Fruit fly (Drosophila melanogaster): Measurements from ENCODE around the gene vnd.
A peak's percentile ranks its signal among the peaks of the same experiment; 100 is the strongest.
"Not testable (repeated sequence)": the region's sequence is repeated elsewhere in the genome, so short reads cannot be mapped to it uniquely, and the experiment has no call there.

vnd gene

DNA sequence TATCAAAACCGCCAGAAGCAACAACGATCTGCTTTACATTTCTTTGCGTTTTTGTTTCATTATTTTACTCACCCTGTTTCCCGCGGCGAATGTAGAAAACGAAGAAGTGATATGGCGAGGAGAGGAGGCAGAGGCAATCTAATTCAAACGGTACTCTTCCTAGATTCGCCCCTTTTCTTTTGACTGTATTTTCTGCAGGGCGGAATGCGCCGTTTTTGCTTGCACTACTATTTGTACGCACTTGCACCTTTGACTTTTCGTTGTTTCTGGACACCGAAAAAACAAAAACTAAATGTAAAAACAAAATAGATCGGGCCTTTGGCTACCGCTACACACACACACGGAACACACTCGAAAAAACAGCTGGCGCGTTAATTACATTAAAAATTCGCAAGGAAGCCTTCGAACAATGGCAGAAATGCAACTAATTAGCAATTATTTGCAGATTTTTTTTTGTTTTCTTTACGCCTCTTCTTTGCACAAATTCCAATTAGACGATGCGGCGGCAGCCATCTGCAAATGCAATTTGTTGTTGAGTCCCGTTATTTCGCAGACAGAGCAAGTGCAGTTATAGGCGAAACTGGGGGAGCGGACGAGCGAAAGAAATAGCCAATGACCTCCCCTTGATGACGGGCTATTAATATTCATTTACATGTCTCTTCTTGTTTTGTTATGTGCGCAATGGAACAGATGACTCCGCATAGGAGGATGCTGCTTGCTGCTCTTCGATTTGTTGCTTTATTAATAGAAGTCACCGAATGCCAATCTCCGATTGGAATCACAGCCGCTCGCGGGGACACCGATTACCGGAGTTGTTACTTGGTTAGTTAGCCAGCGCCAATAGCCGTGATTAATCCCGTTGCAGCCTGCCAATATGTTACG, 37.5 kb downstream of the vnd start:
- TF ChIP-seq CTCF (optimal IDR thresholded peaks at IDR 0.05) (no peak), CG8478 (optimal IDR thresholded peaks at IDR 0.05) (no peak)

DNA sequence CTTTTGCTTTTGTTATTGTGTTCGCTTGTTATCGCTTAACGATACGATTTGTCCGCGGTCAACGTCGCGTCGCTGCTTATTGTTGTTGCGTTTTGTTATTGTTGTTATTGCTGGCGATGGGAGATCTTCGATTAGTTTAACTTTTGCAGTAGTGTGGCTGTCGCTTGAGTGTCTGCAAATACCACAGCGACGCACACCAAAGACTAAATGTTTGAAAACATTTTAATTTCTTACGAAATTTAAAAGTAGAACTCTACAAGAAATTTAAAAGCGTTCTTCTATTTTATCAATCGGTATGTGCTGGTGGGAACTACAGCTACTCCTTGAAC, 38.1 kb downstream of the vnd start, which contains the start of gene spdi:
Gene spdi, minus strand, starts transcription at position 94 of the 329 bp plus-strand sequence.
- no peak for TF ChIP-seq CG8478 (optimal IDR thresholded peaks at IDR 0.05)
- TF ChIP-seq CTCF (optimal IDR thresholded peaks at IDR 0.05), result no peak

DNA sequence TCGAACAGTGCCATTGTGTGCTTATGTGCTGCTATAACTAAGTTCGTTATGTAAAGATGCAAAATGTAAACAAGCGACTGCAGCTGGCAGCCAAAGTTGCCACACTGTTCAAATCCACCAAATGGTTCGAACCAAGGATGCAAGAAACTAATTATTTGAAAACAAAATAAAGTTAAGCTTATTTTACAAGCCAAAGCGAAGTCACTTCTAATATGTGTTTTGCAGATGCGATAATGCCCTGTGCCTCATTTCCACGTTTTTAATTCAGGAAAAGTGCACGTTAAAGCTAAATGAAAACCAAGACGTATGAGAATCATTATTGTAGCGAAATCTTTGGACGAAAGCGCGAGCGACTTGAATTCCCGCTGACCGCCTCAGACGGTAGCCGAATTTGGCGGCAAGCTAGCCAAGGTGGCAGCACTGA, 39.2 kb downstream of the vnd start, which contains the start of the genes CG13365 and Vsp37A:
Gene CG13365, minus strand, starts transcription at position 84 of the 424 bp plus-strand sequence.
Gene Vsp37A, plus strand, starts transcription at position 399 of the 424 bp plus-strand sequence.
- TF ChIP-seq CG8478 (optimal IDR thresholded peaks at IDR 0.05) (no peak), CTCF (optimal IDR thresholded peaks at IDR 0.05) (peak in 1 of 2 experiments; percentile 43)

DNA sequence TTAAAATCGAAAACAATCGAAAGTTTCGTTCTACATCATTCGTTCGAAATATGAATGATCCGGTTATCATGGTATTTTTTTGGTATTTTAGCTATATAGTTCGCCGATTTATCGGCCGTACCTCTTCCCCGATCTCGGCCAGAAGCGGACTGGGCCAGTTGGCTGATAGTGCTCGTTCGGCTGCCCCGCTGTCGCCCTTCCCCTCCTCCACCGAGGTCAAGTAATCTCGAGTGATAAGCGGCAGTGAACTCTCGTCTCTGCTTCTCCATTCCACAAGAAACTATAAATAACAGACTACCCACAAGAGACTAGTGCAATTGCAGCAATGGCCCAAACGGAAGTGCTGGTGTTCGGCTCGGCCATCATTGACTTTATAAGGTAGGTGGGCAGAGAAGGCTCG, 41.4 kb downstream of the vnd start, which contains the start of gene CG13369:
Gene CG13369, plus strand, starts transcription at position 112 of the 400 bp plus-strand sequence.
- TF ChIP-seq CTCF (optimal IDR thresholded peaks at IDR 0.05), result no peak
- no peak for TF ChIP-seq CG8478 (optimal IDR thresholded peaks at IDR 0.05)

DNA sequence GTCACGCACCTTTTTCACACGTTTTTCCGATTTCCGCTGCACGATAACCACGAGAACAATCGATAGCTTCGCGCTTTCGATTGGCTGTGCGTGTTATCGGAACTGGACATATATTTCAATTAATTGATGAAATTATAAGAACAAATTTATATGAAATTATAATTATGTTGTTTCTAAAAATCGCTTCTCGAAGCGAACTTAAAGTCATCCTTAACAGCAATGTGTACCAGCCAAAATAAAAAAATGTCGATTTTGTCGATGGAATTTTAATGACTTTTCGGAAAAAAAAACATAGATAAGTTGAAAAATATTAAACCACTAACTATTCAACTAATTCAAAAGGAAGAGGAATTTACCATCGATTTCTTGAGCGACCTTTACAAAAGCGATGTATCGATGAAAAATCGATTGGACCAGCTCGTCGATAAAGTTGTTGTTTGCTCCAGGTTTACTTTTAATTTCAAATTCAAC, 43.3 kb downstream of the vnd start, which contains the start of the genes CG13364 and Hinfp:
Gene CG13364, minus strand, starts transcription at position 47 of the 471 bp plus-strand sequence.
Gene Hinfp, plus strand, starts transcription at position 386 of the 471 bp plus-strand sequence.
- TF ChIP-seq CG8478 (optimal IDR thresholded peaks at IDR 0.05), result no peak
- no peak for TF ChIP-seq CTCF (optimal IDR thresholded peaks at IDR 0.05)

DNA sequence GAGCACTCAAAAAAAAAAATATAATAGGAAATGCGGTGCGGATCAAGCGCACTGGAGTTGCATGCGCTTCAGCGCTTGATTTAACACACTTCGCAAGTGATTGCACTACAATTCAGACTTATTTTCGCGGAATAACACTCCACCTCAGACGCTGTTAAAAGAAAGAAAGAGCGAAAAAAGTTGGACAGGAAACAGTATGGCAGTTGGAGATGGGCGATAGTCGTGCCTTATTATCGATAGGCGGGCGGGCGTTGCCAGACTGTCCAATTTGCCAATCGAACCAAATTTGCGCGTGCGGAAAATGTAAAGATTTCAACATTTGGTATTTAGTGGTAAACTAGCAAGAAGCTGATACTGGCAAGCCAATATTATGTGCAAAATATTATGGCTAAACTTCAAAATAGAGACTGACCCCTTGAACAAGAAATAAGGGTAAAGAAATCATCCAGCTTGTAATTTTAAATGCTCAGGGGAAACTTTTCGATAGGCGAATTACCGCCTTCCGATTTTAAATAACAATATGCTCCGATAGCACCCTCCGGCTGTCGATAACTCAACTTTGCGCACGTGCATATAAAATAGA, 47.4 kb downstream of the vnd start, which contains the start of the genes RpL36 and Mybbp1A:
Gene RpL36, minus strand, starts transcription at position 245 of the 583 bp plus-strand sequence.
Gene Mybbp1A, plus strand, starts transcription at position 535 of the 583 bp plus-strand sequence.
- TF ChIP-seq CTCF (optimal IDR thresholded peaks at IDR 0.05), result peak; percentile 22 to 26
- TF ChIP-seq CG8478 (optimal IDR thresholded peaks at IDR 0.05), result no peak

DNA sequence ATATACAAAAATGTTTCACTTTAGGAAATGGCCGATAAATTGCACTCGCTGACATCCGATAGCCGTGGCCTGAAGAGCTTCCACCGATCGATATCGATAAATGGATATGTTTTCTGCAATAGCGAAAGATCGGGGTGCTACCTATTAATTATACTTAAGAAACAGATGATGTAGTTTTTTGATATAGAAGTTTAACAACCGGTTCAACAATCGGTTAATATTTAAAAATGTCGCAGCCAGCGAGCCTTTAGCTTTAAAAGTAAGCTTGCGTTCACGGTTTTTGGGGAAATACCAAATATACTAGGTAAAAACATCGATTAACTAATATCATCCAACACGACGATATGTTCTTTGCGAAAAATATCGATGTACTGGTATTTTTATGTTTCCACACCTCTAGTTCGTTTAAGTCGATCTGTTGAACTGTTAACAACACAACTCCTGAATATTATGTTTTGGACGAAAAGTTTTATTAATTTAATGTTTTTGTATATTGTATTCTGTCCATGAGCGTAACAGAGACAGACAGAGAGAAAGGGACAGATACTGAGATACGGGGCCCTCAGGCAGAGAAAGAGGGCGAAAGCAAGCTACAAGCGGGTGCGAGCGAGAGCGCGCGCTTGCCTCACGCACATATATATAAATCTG, 53.7 kb downstream of the vnd start, which contains the start of gene Dredd:
Gene Dredd, minus strand, starts transcription at position 51 of the 648 bp plus-strand sequence.
- no peak for TF ChIP-seq CTCF (optimal IDR thresholded peaks at IDR 0.05)
- no peak for TF ChIP-seq CG8478 (optimal IDR thresholded peaks at IDR 0.05)

DNA sequence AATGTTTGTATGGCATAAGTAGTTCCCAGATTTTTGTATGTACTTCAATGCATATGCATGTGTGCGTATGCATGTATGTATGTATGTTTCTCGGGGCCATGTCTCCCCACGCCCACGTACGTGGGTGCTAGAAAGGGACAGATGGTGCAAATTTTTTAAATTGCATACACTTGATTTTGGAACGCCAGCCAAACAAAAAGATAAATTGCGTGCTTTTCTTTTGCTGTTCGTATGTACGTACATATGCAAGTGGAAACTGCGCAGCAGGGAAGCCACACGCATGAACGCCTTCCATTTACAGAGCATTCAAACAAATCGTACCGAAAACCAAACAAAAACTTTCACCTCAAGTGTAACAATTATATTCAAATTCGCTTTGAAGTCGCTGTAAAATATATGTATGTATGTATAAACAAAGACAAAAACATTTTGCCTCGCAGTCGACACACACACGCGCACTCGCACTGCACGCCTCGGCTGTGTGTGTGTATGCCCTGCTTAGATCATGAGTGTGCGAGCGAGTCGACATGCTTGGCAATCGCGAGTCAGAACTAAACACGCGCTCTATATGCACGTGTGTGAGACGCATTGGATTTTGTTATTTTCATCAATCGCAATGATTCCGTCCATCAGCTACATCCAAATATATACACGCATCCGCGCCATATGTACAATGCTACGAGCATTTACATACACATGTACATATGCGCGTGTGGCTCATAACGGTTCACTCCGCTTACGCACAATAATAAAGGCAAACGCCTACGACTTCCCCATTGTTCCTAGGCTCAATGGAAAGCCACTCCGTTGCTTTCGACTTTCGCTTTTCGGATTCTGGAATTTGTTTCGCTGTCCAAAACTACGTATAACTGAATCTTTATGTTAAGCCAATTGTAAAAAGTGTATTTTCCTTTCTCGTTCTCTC, 54.9 kb downstream of the vnd start:
- peak in 1 of 2 experiments; percentile 9 for TF ChIP-seq CTCF (optimal IDR thresholded peaks at IDR 0.05)
- TF ChIP-seq CG8478 (optimal IDR thresholded peaks at IDR 0.05), result no peak

DNA sequence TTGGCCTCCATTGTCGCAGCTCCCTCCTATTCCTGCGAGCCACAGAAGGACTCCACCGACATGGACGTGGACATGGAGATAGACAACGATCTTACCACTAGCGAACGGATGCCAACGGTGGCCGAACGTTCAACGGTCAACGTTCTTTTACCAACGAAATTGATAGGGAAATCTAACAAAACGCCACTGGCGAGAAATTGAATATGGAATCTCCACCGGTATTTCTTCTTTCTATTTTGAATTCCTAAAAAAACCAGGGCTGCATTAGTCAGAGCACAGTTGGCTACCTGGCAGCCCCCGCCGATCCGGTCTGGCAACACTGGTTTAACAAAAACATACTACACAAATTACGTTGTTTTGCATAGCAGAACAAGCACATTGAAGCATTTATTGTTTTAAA, 62.5 kb downstream of the vnd start, which contains the start of gene CG13367:
Gene CG13367, plus strand, starts transcription at position 301 of the 400 bp plus-strand sequence.
- TF ChIP-seq CTCF, CG8478 (optimal IDR thresholded peaks at IDR 0.05): not testable (repeated sequence)

DNA sequence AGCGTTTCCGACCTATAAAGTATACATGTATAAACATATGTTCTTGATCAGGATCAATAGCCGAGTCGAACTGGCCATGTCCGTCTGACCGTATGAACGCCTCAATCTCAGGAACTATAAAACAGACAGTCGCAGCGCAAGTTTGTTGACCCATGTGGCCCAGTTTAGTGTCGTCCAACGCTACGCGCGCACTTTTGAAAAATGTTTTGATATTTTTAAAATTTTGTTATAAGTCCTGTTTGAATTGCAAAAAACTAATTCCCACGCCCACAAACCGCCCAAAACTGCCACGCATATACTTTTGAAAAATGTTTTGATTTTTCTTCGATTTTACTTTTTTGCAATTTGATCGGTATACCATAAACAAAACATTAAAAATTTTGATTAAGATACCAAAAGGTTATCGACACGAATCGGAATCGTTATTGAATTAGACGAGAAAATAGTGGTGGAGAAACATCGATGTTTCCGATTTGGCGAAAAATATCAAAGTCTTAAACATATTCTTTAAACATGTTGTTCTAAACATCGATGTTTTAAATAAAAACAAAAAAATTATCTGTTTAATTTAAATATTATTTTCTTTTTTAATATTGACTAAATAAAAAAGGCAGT, 64.6 kb downstream of the vnd start:
- no peak for TF ChIP-seq CTCF (optimal IDR thresholded peaks at IDR 0.05)
- no peak for TF ChIP-seq CG8478 (optimal IDR thresholded peaks at IDR 0.05)

DNA sequence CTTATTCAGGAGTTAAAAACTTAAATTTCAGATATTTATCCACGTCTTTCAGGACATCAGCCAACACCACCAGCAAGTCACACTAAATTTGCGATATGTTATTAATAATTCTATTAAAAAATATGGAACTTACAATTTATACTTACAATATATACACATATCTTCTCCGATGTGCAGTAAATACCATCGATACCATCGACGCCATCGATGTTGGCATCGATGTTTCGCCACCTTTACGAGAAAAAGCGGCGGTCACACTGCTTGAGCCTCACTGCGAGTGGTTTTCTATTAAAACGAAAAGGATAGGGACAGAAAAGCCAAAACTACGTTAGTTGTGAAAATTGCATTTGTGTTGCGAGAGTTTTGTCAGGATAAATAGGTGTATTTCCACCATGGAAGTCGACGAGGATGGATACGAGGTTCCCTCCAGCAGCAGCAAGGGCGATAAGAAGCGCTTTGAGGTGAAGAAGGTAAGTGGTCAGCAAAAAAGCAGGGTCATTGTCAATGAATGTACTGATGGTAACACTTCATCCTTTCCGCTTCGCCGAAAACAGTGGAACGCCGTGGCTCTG, 65.2 kb downstream of the vnd start, which contains the start of gene Roc1a:
Gene Roc1a, plus strand, starts transcription at position 249 of the 572 bp plus-strand sequence.
- TF ChIP-seq CTCF (optimal IDR thresholded peaks at IDR 0.05), result no peak
- TF ChIP-seq CG8478 (optimal IDR thresholded peaks at IDR 0.05), result no peak
